Fruit fly (Drosophila melanogaster): ENCODE measurements around the gene CG9630.

- TF ChIP-seq fru (GFP tag; optimal IDR thresholded peaks at IDR 0.05): no peak
- no peak for TF ChIP-seq pan (optimal IDR thresholded peaks at IDR 0.05)
- TF ChIP-seq psq (GFP tag; optimal IDR thresholded peaks at IDR 0.05): no peak
- TF ChIP-seq woc (GFP tag; optimal IDR thresholded peaks at IDR 0.05): no peak
- no peak for TF ChIP-seq Vsx2 (GFP tag; optimal IDR thresholded peaks at IDR 0.05; ENCODE audit: partially characterized antibody)
- TF ChIP-seq N (GFP tag; optimal IDR thresholded peaks at IDR 0.05): no peak
- TF ChIP-seq Mio (GFP tag; optimal IDR thresholded peaks at IDR 0.05): no peak
- TF ChIP-seq Dfd (GFP tag; optimal IDR thresholded peaks at IDR 0.05): no peak
- TF ChIP-seq dl (GFP tag; optimal IDR thresholded peaks at IDR 0.05; ENCODE audit: insufficient read depth in 1 of 2, partially characterized antibody in 2 of 2): no peak
- no peak for TF ChIP-seq Sp1 (GFP tag; optimal IDR thresholded peaks at IDR 0.05)
- no peak for TF ChIP-seq CG9705 (GFP tag; optimal IDR thresholded peaks at IDR 0.05)
- TF ChIP-seq h (GFP tag; optimal IDR thresholded peaks at IDR 0.05): no peak
Measured at dm6 chr3R:8225461-8225971, 44.2 kb downstream of the CG9630 start.

Measured in whole organism, wandering third instar larva.